Worm (Caenorhabditis elegans): Measurements from ENCODE around the gene mdt-20.

The mdt-20 gene

ce11 chrIV:1207980-1208379 is 20.4 kb downstream of the mdt-20 start, which contains the start of gene dsl-1:
Gene dsl-1 (minus strand): TSS chrIV:1208080.
- TF ChIP-seq ets-7 (tag; optimal IDR thresholded peaks at IDR 0.05) (no peak), hmg-4 (GFP tag; optimal IDR thresholded peaks at IDR 0.05) (no peak), aly-1 (tag; optimal IDR thresholded peaks at IDR 0.05) (no peak), pes-1 (GFP tag; IDR thresholded peaks at IDR 0.05) (no peak), hnd-1 (tag; optimal IDR thresholded peaks at IDR 0.05) (no peak), B0310.2 (tag; optimal IDR thresholded peaks at IDR 0.05) (no peak), hmbx-1 (tag; optimal IDR thresholded peaks at IDR 0.05) (no peak), ceh-36 (tag; optimal IDR thresholded peaks at IDR 0.05) (no peak), sea-1 (GFP tag; conservative IDR thresholded peaks at IDR 0.05) (no peak), scrt-1 (GFP tag; IDR thresholded peaks at IDR 0.05) (no peak), tbx-37 (GFP tag; conservative IDR thresholded peaks at IDR 0.05) (no peak), tbx-11 (GFP tag; IDR thresholded peaks at IDR 0.05) (no peak), ceh-13 (GFP tag; optimal IDR thresholded peaks at IDR 0.05) (no peak), flt-1 (GFP tag; IDR thresholded peaks at IDR 0.05) (no peak), ama-1 (optimal IDR thresholded peaks at IDR 0.05) (no peak)

ce11 chrIV:1209320-1209719 is 21.7 kb downstream of the mdt-20 start:
- no peak for TF ChIP-seq aly-1 (tag; optimal IDR thresholded peaks at IDR 0.05)
- no peak for TF ChIP-seq ama-1 (optimal IDR thresholded peaks at IDR 0.05)
- no peak for TF ChIP-seq tbx-37 (GFP tag; conservative IDR thresholded peaks at IDR 0.05)
- TF ChIP-seq hmg-4 (GFP tag; optimal IDR thresholded peaks at IDR 0.05) = no peak
- TF ChIP-seq hnd-1 (tag; optimal IDR thresholded peaks at IDR 0.05) = no peak
- TF ChIP-seq ets-7 (tag; optimal IDR thresholded peaks at IDR 0.05) = no peak
- no peak for TF ChIP-seq F13C5.2 (tag; optimal IDR thresholded peaks at IDR 0.05)
- TF ChIP-seq scrt-1 (GFP tag; IDR thresholded peaks at IDR 0.05) = no peak
- TF ChIP-seq tra-4 (tag; optimal IDR thresholded peaks at IDR 0.05) = no peak
- TF ChIP-seq B0310.2 (tag; optimal IDR thresholded peaks at IDR 0.05) = no peak

- TF ChIP-seq ets-7 (tag; optimal IDR thresholded peaks at IDR 0.05) (no peak), aly-1 (tag; optimal IDR thresholded peaks at IDR 0.05) (no peak), tbx-37 (GFP tag; conservative IDR thresholded peaks at IDR 0.05) (no peak), sea-1 (GFP tag; conservative IDR thresholded peaks at IDR 0.05) (no peak), flt-1 (GFP tag; IDR thresholded peaks at IDR 0.05) (no peak), ceh-13 (GFP tag; optimal IDR thresholded peaks at IDR 0.05) (no peak), B0310.2 (tag; optimal IDR thresholded peaks at IDR 0.05) (no peak), scrt-1 (GFP tag; IDR thresholded peaks at IDR 0.05) (no peak), tbx-11 (GFP tag; IDR thresholded peaks at IDR 0.05) (no peak), tra-4 (tag; optimal IDR thresholded peaks at IDR 0.05) (no peak), hnd-1 (tag; optimal IDR thresholded peaks at IDR 0.05) (no peak), pes-1 (GFP tag; IDR thresholded peaks at IDR 0.05) (no peak), hmbx-1 (tag; optimal IDR thresholded peaks at IDR 0.05) (no peak)
Observed at ce11 chrIV:1209813-1210212, 22.2 kb downstream of the mdt-20 start.

- no peak for TF ChIP-seq hmg-4 (GFP tag; optimal IDR thresholded peaks at IDR 0.05)
- no peak for TF ChIP-seq tbx-11 (GFP tag; IDR thresholded peaks at IDR 0.05)
- TF ChIP-seq B0310.2 (tag; optimal IDR thresholded peaks at IDR 0.05) = no peak
- no peak for TF ChIP-seq pes-1 (GFP tag; IDR thresholded peaks at IDR 0.05)
- no peak for TF ChIP-seq F13C5.2 (tag; optimal IDR thresholded peaks at IDR 0.05)
- no peak for TF ChIP-seq ets-7 (tag; optimal IDR thresholded peaks at IDR 0.05)
- TF ChIP-seq ama-1 (optimal IDR thresholded peaks at IDR 0.05) = no peak
- TF ChIP-seq ceh-36 (tag; optimal IDR thresholded peaks at IDR 0.05) = no peak
- no peak for TF ChIP-seq flt-1 (GFP tag; IDR thresholded peaks at IDR 0.05)
- no peak for TF ChIP-seq hnd-1 (tag; optimal IDR thresholded peaks at IDR 0.05)
- TF ChIP-seq tbx-37 (GFP tag; conservative IDR thresholded peaks at IDR 0.05) = no peak
- TF ChIP-seq hmbx-1 (tag; optimal IDR thresholded peaks at IDR 0.05) = no peak
Observed at ce11 chrIV:1211902-1212301, 24.3 kb downstream of the mdt-20 start.

- no peak for TF ChIP-seq hnd-1 (tag; optimal IDR thresholded peaks at IDR 0.05)
- TF ChIP-seq B0310.2 (tag; optimal IDR thresholded peaks at IDR 0.05) = no peak
- TF ChIP-seq hmbx-1 (tag; optimal IDR thresholded peaks at IDR 0.05) = no peak
- TF ChIP-seq F13C5.2 (tag; optimal IDR thresholded peaks at IDR 0.05) = no peak
- TF ChIP-seq sea-1 (GFP tag; conservative IDR thresholded peaks at IDR 0.05) = no peak
- TF ChIP-seq ceh-36 (tag; optimal IDR thresholded peaks at IDR 0.05) = no peak
- TF ChIP-seq tbx-37 (GFP tag; conservative IDR thresholded peaks at IDR 0.05) = no peak
- no peak for TF ChIP-seq pes-1 (GFP tag; IDR thresholded peaks at IDR 0.05)
- TF ChIP-seq ama-1 (optimal IDR thresholded peaks at IDR 0.05) = no peak
- no peak for TF ChIP-seq tra-4 (tag; optimal IDR thresholded peaks at IDR 0.05)
- no peak for TF ChIP-seq ceh-13 (GFP tag; optimal IDR thresholded peaks at IDR 0.05)
- TF ChIP-seq ets-7 (tag; optimal IDR thresholded peaks at IDR 0.05) = no peak
- no peak for TF ChIP-seq tbx-11 (GFP tag; IDR thresholded peaks at IDR 0.05)
- TF ChIP-seq flt-1 (GFP tag; IDR thresholded peaks at IDR 0.05) = no peak
- no peak for TF ChIP-seq hmg-4 (GFP tag; optimal IDR thresholded peaks at IDR 0.05)
- no peak for TF ChIP-seq scrt-1 (GFP tag; IDR thresholded peaks at IDR 0.05)
Observed at ce11 chrIV:1212357-1212756, 24.8 kb downstream of the mdt-20 start.

- TF ChIP-seq F13C5.2 (tag; optimal IDR thresholded peaks at IDR 0.05) (no peak), hmbx-1 (tag; optimal IDR thresholded peaks at IDR 0.05) (no peak), flt-1 (GFP tag; IDR thresholded peaks at IDR 0.05) (no peak), hnd-1 (tag; optimal IDR thresholded peaks at IDR 0.05) (no peak), tbx-37 (GFP tag; conservative IDR thresholded peaks at IDR 0.05) (no peak), sea-1 (GFP tag; conservative IDR thresholded peaks at IDR 0.05) (no peak), tbx-11 (GFP tag; IDR thresholded peaks at IDR 0.05) (no peak), B0310.2 (tag; optimal IDR thresholded peaks at IDR 0.05) (no peak), ceh-36 (tag; optimal IDR thresholded peaks at IDR 0.05) (no peak), ets-7 (tag; optimal IDR thresholded peaks at IDR 0.05) (no peak), ceh-13 (GFP tag; optimal IDR thresholded peaks at IDR 0.05) (no peak), ama-1 (optimal IDR thresholded peaks at IDR 0.05) (no peak), pes-1 (GFP tag; IDR thresholded peaks at IDR 0.05) (no peak), aly-1 (tag; optimal IDR thresholded peaks at IDR 0.05) (no peak), hmg-4 (GFP tag; optimal IDR thresholded peaks at IDR 0.05) (no peak), tra-4 (tag; optimal IDR thresholded peaks at IDR 0.05) (no peak)
Observed at ce11 chrIV:1213192-1213591, 25.6 kb downstream of the mdt-20 start.

- TF ChIP-seq hnd-1 (tag; optimal IDR thresholded peaks at IDR 0.05) (no peak), F13C5.2 (tag; optimal IDR thresholded peaks at IDR 0.05) (no peak), scrt-1 (GFP tag; IDR thresholded peaks at IDR 0.05) (no peak), flt-1 (GFP tag; IDR thresholded peaks at IDR 0.05) (no peak), ets-7 (tag; optimal IDR thresholded peaks at IDR 0.05) (no peak), ceh-13 (GFP tag; optimal IDR thresholded peaks at IDR 0.05) (no peak), ama-1 (optimal IDR thresholded peaks at IDR 0.05) (no peak), pes-1 (GFP tag; IDR thresholded peaks at IDR 0.05) (no peak), hmbx-1 (tag; optimal IDR thresholded peaks at IDR 0.05) (no peak)
Observed at ce11 chrIV:1215536-1215935, 27.9 kb downstream of the mdt-20 start.
